Fruit fly (Drosophila melanogaster): ENCODE data around the gene CG42752.

The CG42752 gene

dm6 chr2L:18737239-18737638, 2.7 kb downstream of the CG42752 start (continued):
- TF ChIP-seq kni (GFP tag; optimal IDR thresholded peaks at IDR 0.05): peak; percentile 23

dm6 chr2L:18735553-18736167, 4.2 kb downstream of the CG42752 start:
- TF ChIP-seq CG5180 (GFP tag; optimal IDR thresholded peaks at IDR 0.05) (no peak), hbn (GFP tag; IDR thresholded peaks at IDR 0.05; ENCODE audit: partially characterized antibody) (no peak), Atf6 (GFP tag; IDR thresholded peaks at IDR 0.05) (no peak), CG1602 (GFP tag; optimal IDR thresholded peaks at IDR 0.05) (no peak), HLH4C (GFP tag; IDR thresholded peaks at IDR 0.05; ENCODE audit: partially characterized antibody) (no peak), tgo (GFP tag; IDR thresholded peaks at IDR 0.05) (no peak), Hr51 (GFP tag; optimal IDR thresholded peaks at IDR 0.05) (no peak), Xrp1 (GFP tag; IDR thresholded peaks at IDR 0.05) (no peak), bbx (GFP tag; IDR thresholded peaks at IDR 0.05; ENCODE audit: partially characterized antibody) (no peak), emc (GFP tag; optimal IDR thresholded peaks at IDR 0.05) (no peak), Side (GFP tag; optimal IDR thresholded peaks at IDR 0.05) (no peak), Sry-δ (GFP tag; optimal IDR thresholded peaks at IDR 0.05) (no peak), CG12071 (GFP tag; optimal IDR thresholded peaks at IDR 0.05) (no peak), Atf3 (GFP tag; optimal IDR thresholded peaks at IDR 0.05) (no peak), Xbp1 (GFP tag; optimal IDR thresholded peaks at IDR 0.05) (no peak), CG31365 (tag; optimal IDR thresholded peaks at IDR 0.05) (no peak), Ets97D (GFP tag; optimal IDR thresholded peaks at IDR 0.05) (no peak), ap (GFP tag; IDR thresholded peaks at IDR 0.05) (no peak), CG8924 (tag; optimal IDR thresholded peaks at IDR 0.05) (no peak), CG7839 (tag; optimal IDR thresholded peaks at IDR 0.05) (no peak), HmgD (GFP tag; optimal IDR thresholded peaks at IDR 0.05) (no peak), CG9215 (GFP tag; IDR thresholded peaks at IDR 0.05) (no peak), pan (optimal IDR thresholded peaks at IDR 0.05) (no peak), pan (GFP tag; optimal IDR thresholded peaks at IDR 0.05 in 1 of 2, IDR thresholded peaks at IDR 0.05 in 1 of 2) (no peak), pros (GFP tag; optimal IDR thresholded peaks at IDR 0.05) (no peak), CG14014 (GFP tag; IDR thresholded peaks at IDR 0.05) (no peak), CG31388 (GFP tag; optimal IDR thresholded peaks at IDR 0.05) (no peak), Nf-YC (tag; optimal IDR thresholded peaks at IDR 0.05) (peak; percentile 97), Dbx (GFP tag; IDR thresholded peaks at IDR 0.05) (no peak), crol (GFP tag; IDR thresholded peaks at IDR 0.05) (peak; percentile 71), tio (GFP tag; optimal IDR thresholded peaks at IDR 0.05) (no peak), CG1832 (GFP tag; optimal IDR thresholded peaks at IDR 0.05) (no peak), al (GFP tag; IDR thresholded peaks at IDR 0.05) (no peak), CG10431 (GFP tag; optimal IDR thresholded peaks at IDR 0.05) (no peak), CG4730 (GFP tag; IDR thresholded peaks at IDR 0.05) (no peak), Mes4 (GFP tag; optimal IDR thresholded peaks at IDR 0.05) (no peak), CG3407 (GFP tag; optimal IDR thresholded peaks at IDR 0.05) (no peak), dm (GFP tag; optimal IDR thresholded peaks at IDR 0.05) (no peak), Camta (GFP tag; optimal IDR thresholded peaks at IDR 0.05) (no peak), pfk (GFP tag; optimal IDR thresholded peaks at IDR 0.05) (no peak), CG10147 (GFP tag; optimal IDR thresholded peaks at IDR 0.05) (no peak), PHDP (tag; optimal IDR thresholded peaks at IDR 0.05) (no peak), Awh (GFP tag; IDR thresholded peaks at IDR 0.05) (0 out of 2 replicates have a peak, but pooled peaks have one; percentile 22), tll (GFP tag; optimal IDR thresholded peaks at IDR 0.05) (no peak), sr (GFP tag; IDR thresholded peaks at IDR 0.05) (no peak), CG11695 (GFP tag; IDR thresholded peaks at IDR 0.05) (no peak), exex (tag; optimal IDR thresholded peaks at IDR 0.05) (no peak), CG17612 (GFP tag; IDR thresholded peaks at IDR 0.05) (no peak)

Measured in whole organism, embryonic.